Fruit fly (Drosophila melanogaster) whole organism, pupa: ENCODE measurements around the gene Prestin.

ENCODE experiments used
- CG10348 ChIP-seq: fragments of 200-800 bp; sonication (Bioruptor generic); IDR thresholded peaks from 2 replicates; pipeline ENCODE4 v1.3.6; 2022; ENCODE audit warnings: missing biosample characterization, missing genetic modification characterization
- CG12605 ChIP-seq: fragments of 200-800 bp; sonication (Bioruptor generic); IDR thresholded peaks from 2 replicates; pipeline ENCODE4 v1.3.6; 2022; ENCODE audit warnings: missing biosample characterization, missing genetic modification characterization
- CG13204 ChIP-seq: fragments of 200-800 bp; sonication (Bioruptor generic); optimal IDR thresholded peaks from 2 replicates; lab custom pipeline; 2018; ENCODE audit warnings: missing biosample characterization, mild to moderate bottlenecking, missing genetic modification characterization, moderate library complexity
- CG14655 ChIP-seq: fragments of 200-800 bp; sonication (Bioruptor generic); optimal IDR thresholded peaks from 3 replicates; lab custom pipeline; 2017; ENCODE audit warnings: mild to moderate bottlenecking, missing biosample characterization, missing genetic modification reagents, missing genetic modification characterization
- CG15710 ChIP-seq: fragments of 200-800 bp; sonication (Bioruptor generic); optimal IDR thresholded peaks from 2 replicates; lab custom pipeline; 2018; ENCODE audit warnings: missing biosample characterization, mild to moderate bottlenecking, missing genetic modification characterization, moderate library complexity
- CG17806 ChIP-seq: fragments of 200-800 bp; sonication (Bioruptor generic); optimal IDR thresholded peaks from 2 replicates; lab custom pipeline; 2018; ENCODE audit warnings: missing biosample characterization, mild to moderate bottlenecking, missing genetic modification characterization, moderate library complexity
- CG32121 ChIP-seq: fragments of 200-800 bp; sonication (Bioruptor generic); IDR thresholded peaks from 2 replicates; pipeline ENCODE4 v1.3.6; 2022; ENCODE audit warnings: missing biosample characterization, missing genetic modification characterization
- CG34367 ChIP-seq: fragments of 200-800 bp; sonication (Bioruptor generic); optimal IDR thresholded peaks from 2 replicates; lab custom pipeline; 2018; ENCODE audit warnings: missing biosample characterization, mild to moderate bottlenecking, missing genetic modification characterization
- CG4496 ChIP-seq: fragments of 200-800 bp; sonication (Bioruptor generic); IDR thresholded peaks from 3 replicates; pipeline ENCODE4 v1.3.6; 2022; ENCODE audit warnings: missing biosample characterization, missing genetic modification characterization
- CG8159 ChIP-seq: fragments of 200-800 bp; sonication (Bioruptor generic); optimal IDR thresholded peaks from 3 replicates; lab custom pipeline; 2018; ENCODE audit warnings: missing biosample characterization, mild to moderate bottlenecking, missing genetic modification characterization, moderate library complexity
- CG8301 ChIP-seq: fragments of 200-800 bp; sonication (Bioruptor generic); optimal IDR thresholded peaks from 2 replicates; lab custom pipeline; 2018; ENCODE audit warnings: missing biosample characterization, mild to moderate bottlenecking, missing genetic modification characterization
- CG9948 ChIP-seq: fragments of 200-800 bp; sonication (Bioruptor generic); optimal IDR thresholded peaks from 2 replicates; lab custom pipeline; 2018; ENCODE audit warnings: missing biosample characterization, mild to moderate bottlenecking, missing genetic modification characterization, moderate library complexity
- D1 ChIP-seq: fragments of 200-800 bp; sonication (Bioruptor generic); optimal IDR thresholded peaks from 2 replicates; lab custom pipeline; 2018; ENCODE audit warnings: missing biosample characterization, mild to moderate bottlenecking, missing genetic modification characterization, moderate library complexity
- EcR ChIP-seq: fragments of 200-800 bp; sonication (Bioruptor generic); optimal IDR thresholded peaks from 3 replicates; lab custom pipeline; 2019; ENCODE audit warnings: missing biosample characterization, missing genetic modification characterization, mild to moderate bottlenecking, moderate library complexity, missing genetic modification reagents
- Ets98B ChIP-seq: fragments of 200-800 bp; sonication (Bioruptor generic); IDR thresholded peaks from 2 replicates; pipeline ENCODE4 v1.3.6; 2022; ENCODE audit warnings: missing biosample characterization, missing genetic modification characterization
- Pif1A ChIP-seq: fragments of 200-800 bp; sonication (Bioruptor generic); optimal IDR thresholded peaks from 3 replicates; lab custom pipeline; 2016; ENCODE audit warnings: missing biosample characterization, missing genetic modification characterization
- Pif1B ChIP-seq: fragments of 200-800 bp; sonication (Bioruptor generic); optimal IDR thresholded peaks from 3 replicates; lab custom pipeline; 2016; ENCODE audit warnings: missing biosample characterization, missing genetic modification characterization
- Snoo ChIP-seq: fragments of 200-800 bp; sonication (Bioruptor generic); optimal IDR thresholded peaks from 3 replicates; lab custom pipeline; 2017; ENCODE audit warnings: missing biosample characterization, mild to moderate bottlenecking, missing genetic modification characterization, inconsistent platforms
- fd96Ca ChIP-seq: fragments of 200-800 bp; sonication (Bioruptor generic); IDR thresholded peaks from 3 replicates; pipeline ENCODE4 v1.3.6; 2022; ENCODE audit warnings: missing biosample characterization, missing genetic modification characterization
- gl ChIP-seq: fragments of 200-800 bp; sonication (Bioruptor generic); optimal IDR thresholded peaks from 2 replicates; lab custom pipeline; 2018; ENCODE audit warnings: missing biosample characterization, mild to moderate bottlenecking, missing genetic modification characterization
- rn ChIP-seq: fragments of 200-800 bp; sonication (Bioruptor generic); IDR thresholded peaks from 2 replicates; pipeline ENCODE4 v1.3.6; 2022; ENCODE audit warnings: missing biosample characterization, missing genetic modification characterization

Prestin gene

dm6 chr3L:17926575-17927276, 19.1 kb upstream of the Prestin start:
- no peak for TF ChIP-seq gl (tag; lab: Kevin White, UChicago)
- no peak for TF ChIP-seq CG8301 (tag; lab: Kevin White, UChicago)
- TF ChIP-seq CG4496 = no peak
- TF ChIP-seq D1 (tag; lab: Kevin White, UChicago) = peak; percentile 14
- TF ChIP-seq CG12605 (GFP tag; lab: Robert Waterston, UW) = no peak
- TF ChIP-seq CG14655 = peak; percentile 38
- TF ChIP-seq CG15710 (tag; lab: Kevin White, UChicago) = peak; percentile 79
- no peak for TF ChIP-seq Snoo (tag; lab: Kevin White, UChicago)
- TF ChIP-seq CG13204 (GFP tag; lab: Kevin White, UChicago) = no peak
- peak; percentile 42 for TF ChIP-seq Pif1A (GFP tag; lab: Kevin White, UChicago)
- TF ChIP-seq CG10348 (GFP tag; lab: Robert Waterston, UW) = no peak
- no peak for TF ChIP-seq Pif1B (GFP tag; lab: Kevin White, UChicago)
- TF ChIP-seq CG34367 (tag; lab: Kevin White, UChicago) = peak; percentile 29
- no peak for TF ChIP-seq rn
- peak; percentile 97 for TF ChIP-seq EcR (GFP tag; lab: Kevin White, UChicago)
- peak; percentile 69 for TF ChIP-seq CG17806
- no peak for TF ChIP-seq fd96Ca
- TF ChIP-seq CG9948 (tag; lab: Kevin White, UChicago) = peak; percentile 62
- no peak for TF ChIP-seq CG32121 (GFP tag; lab: Robert Waterston, UW)
- TF ChIP-seq CG8159 = peak; percentile 78
- TF ChIP-seq Ets98B (GFP tag; lab: Robert Waterston, UW) = no peak
- TF ChIP-seq, all 21 proteins: peak for 9

dm6 chr3L:17925180-17925753, 17.7 kb upstream of the Prestin start:
- TF ChIP-seq Pif1A (GFP tag; lab: Kevin White, UChicago) (no peak), CG9948 (tag; lab: Kevin White, UChicago) (no peak), CG12605 (GFP tag; lab: Robert Waterston, UW) (no peak), rn (no peak), Pif1B (GFP tag; lab: Kevin White, UChicago) (peak; percentile 22), EcR (GFP tag; lab: Kevin White, UChicago) (peak; percentile 99), CG4496 (no peak), CG15710 (tag; lab: Kevin White, UChicago) (no peak), CG8159 (no peak), CG13204 (GFP tag; lab: Kevin White, UChicago) (peak; percentile 37), gl (tag; lab: Kevin White, UChicago) (no peak), D1 (tag; lab: Kevin White, UChicago) (no peak), Ets98B (GFP tag; lab: Robert Waterston, UW) (no peak), CG14655 (peak; percentile 25)

- TF ChIP-seq Pif1A (GFP tag; lab: Kevin White, UChicago) (no peak), Ets98B (GFP tag; lab: Robert Waterston, UW) (no peak), fd96Ca (no peak), EcR (GFP tag; lab: Kevin White, UChicago) (no peak), CG12605 (GFP tag; lab: Robert Waterston, UW) (no peak), CG4496 (no peak), CG8301 (tag; lab: Kevin White, UChicago) (no peak), CG32121 (GFP tag; lab: Robert Waterston, UW) (no peak), CG10348 (GFP tag; lab: Robert Waterston, UW) (no peak), rn (no peak), CG34367 (tag; lab: Kevin White, UChicago) (no peak), gl (tag; lab: Kevin White, UChicago) (no peak), CG17806 (no peak), CG13204 (GFP tag; lab: Kevin White, UChicago) (no peak), CG9948 (tag; lab: Kevin White, UChicago) (no peak), Snoo (tag; lab: Kevin White, UChicago) (no peak), CG14655 (no peak), CG8159 (no peak), D1 (tag; lab: Kevin White, UChicago) (no peak)
- TF ChIP-seq, all 21 proteins: peak for 0
These were observed 16.6 kb upstream of the Prestin start for dm6 chr3L:17924005-17924755.

DNA sequence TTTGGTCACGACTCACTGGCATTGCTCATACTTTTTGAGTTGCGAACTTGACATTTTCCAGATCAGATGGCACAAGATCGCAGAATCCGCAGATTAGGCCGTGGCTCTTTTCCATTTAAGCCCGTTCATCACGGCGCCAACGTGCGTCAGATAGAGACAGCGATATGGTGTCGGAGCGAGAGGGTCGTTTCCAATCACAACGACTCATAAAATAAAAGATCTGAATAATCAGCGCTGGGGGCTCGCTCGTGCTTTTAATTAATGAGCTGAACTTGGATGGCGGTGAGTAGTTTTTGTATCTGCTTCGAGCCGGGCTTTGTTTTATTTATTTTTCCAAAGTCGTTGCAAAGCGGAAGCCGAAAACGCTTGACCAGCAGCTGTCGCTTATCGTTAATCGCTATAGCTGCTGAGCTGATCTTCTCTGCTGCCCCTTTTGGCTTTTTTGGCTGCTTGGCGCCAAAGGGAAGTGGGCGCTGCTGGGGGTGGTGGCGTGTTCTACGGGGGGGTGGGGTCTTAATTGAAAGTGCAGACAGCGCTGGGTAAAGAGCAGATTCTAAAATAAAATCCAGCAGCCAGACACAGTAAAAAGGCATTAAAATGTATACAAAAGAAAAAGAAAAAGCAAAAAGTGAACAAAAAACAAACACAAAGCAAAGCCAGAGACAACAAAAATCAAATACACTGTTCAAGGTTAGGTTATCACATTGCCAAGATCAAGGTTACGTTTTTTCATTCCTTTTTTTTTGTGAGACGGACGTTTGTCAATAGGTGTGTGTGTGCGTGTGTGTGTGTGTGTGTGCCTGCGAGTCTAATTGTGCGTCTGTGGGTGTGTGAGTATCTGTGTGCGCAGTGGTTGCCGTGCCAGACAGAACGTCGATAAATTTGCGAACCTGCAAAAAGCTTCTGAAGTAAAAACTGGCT, 14.8 kb upstream of the Prestin start:
- TF ChIP-seq gl (tag; lab: Kevin White, UChicago) (no peak), CG14655 (no peak), EcR (GFP tag; lab: Kevin White, UChicago) (peak; percentile 31)

dm6 chr3L:17921462-17921861, 13.8 kb upstream of the Prestin start:
- TF ChIP-seq Pif1A (GFP tag; lab: Kevin White, UChicago) (no peak), CG8301 (tag; lab: Kevin White, UChicago) (no peak), CG4496 (no peak), CG8159 (no peak), CG12605 (GFP tag; lab: Robert Waterston, UW) (no peak), CG13204 (GFP tag; lab: Kevin White, UChicago) (no peak), Snoo (tag; lab: Kevin White, UChicago) (no peak), fd96Ca (no peak), D1 (tag; lab: Kevin White, UChicago) (no peak)
